Fruit fly (Drosophila melanogaster): ENCODE data around the gene CG11608.

The CG11608 gene

DNA sequence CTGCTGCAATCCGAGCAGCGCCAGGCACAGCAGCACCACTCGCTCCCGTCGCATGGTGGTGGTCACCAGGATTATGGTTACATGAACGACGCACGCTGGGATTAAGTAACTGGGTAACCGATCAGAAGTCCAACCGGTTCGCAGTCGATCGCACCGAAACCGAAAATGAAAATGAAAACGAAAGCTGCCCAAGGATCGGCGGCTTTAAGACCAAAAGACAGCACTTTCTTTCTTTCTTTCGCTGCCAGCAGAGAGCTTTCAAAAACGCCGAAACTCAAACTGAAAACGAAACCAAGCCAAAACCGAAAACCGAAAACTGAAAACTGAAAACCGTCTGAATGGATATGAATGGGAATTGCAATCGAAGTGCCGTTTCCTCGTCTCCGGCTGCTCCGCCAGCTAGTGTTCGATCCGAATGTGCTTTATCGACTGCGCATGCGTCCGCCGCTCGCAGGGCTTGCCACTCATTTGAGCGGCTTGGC, 3.8 kb downstream of the CG11608 start, which contains the start of gene CG6753:
TSS of gene CG6753 (minus strand) at position 432 of the 482 bp plus-strand sequence.
- TF ChIP-seq noc (tag; optimal IDR thresholded peaks at IDR 0.05) = no peak

dm6 chr3R:12644621-12645310, 6.5 kb downstream of the CG11608 start:
- TF ChIP-seq noc (tag; optimal IDR thresholded peaks at IDR 0.05) = no peak

DNA sequence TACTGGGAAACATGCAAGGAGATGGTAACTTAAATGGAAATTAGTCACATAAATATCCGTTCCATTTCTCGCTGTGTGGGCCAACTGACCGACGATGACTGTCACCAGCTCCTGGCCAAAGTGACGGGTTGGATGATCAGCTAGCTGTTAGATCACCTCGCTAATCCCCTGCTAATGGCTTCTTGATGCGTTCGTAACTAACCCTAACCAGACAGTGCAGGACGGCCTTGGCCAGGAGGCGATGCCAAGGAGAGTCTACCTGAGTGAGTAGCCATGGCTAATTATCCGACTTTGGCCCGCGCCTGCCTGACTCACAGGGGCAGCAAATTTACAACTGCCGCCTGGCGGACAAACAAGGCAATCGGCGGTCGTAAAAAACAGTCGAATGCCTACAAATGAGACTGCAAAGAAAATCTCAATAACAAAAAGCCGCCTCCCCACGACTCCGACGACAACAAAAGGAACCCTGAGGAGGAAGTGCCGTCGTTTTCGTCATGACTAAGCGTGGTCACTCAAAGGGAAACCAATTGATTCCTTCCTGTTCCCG, 7.6 kb downstream of the CG11608 start:
- no peak for TF ChIP-seq noc (tag; optimal IDR thresholded peaks at IDR 0.05)

- no peak for TF ChIP-seq noc (tag; optimal IDR thresholded peaks at IDR 0.05)
Observed at dm6 chr3R:12646926-12647325, 8.6 kb downstream of the CG11608 start.

dm6 chr3R:12647348-12647747, 9.1 kb downstream of the CG11608 start:
- TF ChIP-seq noc (tag; optimal IDR thresholded peaks at IDR 0.05) = no peak

- TF ChIP-seq noc (tag; optimal IDR thresholded peaks at IDR 0.05) = no peak
Observed at dm6 chr3R:12647954-12648353, 9.7 kb downstream of the CG11608 start, which contains the start of gene Dtg. Gene Dtg (plus strand): TSS chr3R:12648058.

- TF ChIP-seq noc (tag; optimal IDR thresholded peaks at IDR 0.05) = no peak
Observed at dm6 chr3R:12649099-12650029, 11.1 kb downstream of the CG11608 start.

dm6 chr3R:12650537-12650936, 12.3 kb downstream of the CG11608 start:
- TF ChIP-seq noc (tag; optimal IDR thresholded peaks at IDR 0.05) = no peak

dm6 chr3R:12652736-12653135, 14.5 kb downstream of the CG11608 start:
- TF ChIP-seq noc (tag; optimal IDR thresholded peaks at IDR 0.05) = no peak

- TF ChIP-seq noc (tag; optimal IDR thresholded peaks at IDR 0.05) = peak; percentile 67
Observed at dm6 chr3R:12653511-12654252, 15.4 kb downstream of the CG11608 start.

DNA sequence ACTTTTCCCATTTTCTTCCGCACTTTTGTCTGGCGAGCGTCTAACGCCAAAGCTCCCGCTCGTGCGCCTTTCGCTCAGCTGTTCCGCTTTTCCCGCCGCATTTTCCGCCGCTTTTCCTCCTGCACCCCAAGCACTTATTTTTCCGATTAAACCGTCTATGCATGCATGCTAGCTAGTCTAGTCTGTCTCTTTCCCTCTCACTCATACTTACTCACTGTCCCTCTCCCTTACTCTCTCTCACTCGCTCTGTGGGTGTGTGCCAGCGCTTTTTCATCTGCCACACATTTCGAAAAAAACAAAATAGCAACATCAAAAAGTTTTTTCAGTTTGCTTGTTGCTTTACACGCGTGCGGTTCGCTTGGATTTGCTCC, 16.0 kb downstream of the CG11608 start, which contains the start of gene CG6225:
TSS of gene CG6225 (plus strand) at position 325 of the 371 bp plus-strand sequence.
- TF ChIP-seq noc (tag; optimal IDR thresholded peaks at IDR 0.05) = no peak

- TF ChIP-seq noc (tag; optimal IDR thresholded peaks at IDR 0.05) = peak; percentile 9
Observed at dm6 chr3R:12656946-12657566, 18.8 kb downstream of the CG11608 start.

DNA sequence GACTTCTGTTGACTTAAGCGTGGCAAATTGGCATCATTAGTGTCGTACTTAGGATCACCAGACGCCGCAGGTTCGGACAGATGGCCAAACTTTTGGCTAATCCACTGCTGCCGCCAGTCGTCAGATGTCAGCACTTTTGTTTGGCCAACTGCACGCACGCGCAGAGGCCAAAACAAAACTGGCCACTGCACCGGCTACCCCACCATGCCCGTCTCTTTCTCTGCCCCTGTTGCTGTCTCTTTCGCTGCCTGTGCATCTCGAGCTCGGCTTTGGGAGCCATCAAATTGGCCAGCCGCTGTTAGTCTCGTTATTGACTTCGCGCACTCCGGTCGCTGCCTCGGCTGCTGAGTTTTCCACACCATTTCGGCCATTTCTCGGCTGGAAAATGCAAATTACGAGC, 24.2 kb downstream of the CG11608 start, which contains the start of gene CG14395:
TSS of gene CG14395 (plus strand) at position 301 of the 400 bp plus-strand sequence.
- TF ChIP-seq noc (tag; optimal IDR thresholded peaks at IDR 0.05) = no peak

dm6 chr3R:12666206-12666834, 28.0 kb downstream of the CG11608 start:
- TF ChIP-seq noc (tag; optimal IDR thresholded peaks at IDR 0.05) = no peak
